Worm (Caenorhabditis elegans) whole organism, midembryonic: Measurements from ENCODE around the gene Y32G9A.2.
A peak's percentile ranks its signal among the peaks of the same experiment; 100 is the strongest.

ENCODE experiments used
- T22C8.4 ChIP-seq: fragments of 200-800 bp; sonication (Bioruptor generic); IDR thresholded peaks from 2 replicates; pipeline ENCODE4 v1.3.6; 2022; ENCODE audit warnings: missing genetic modification characterization, missing compliant biosample characterization
- cog-1 ChIP-seq: sonication (generic microtip); optimal IDR thresholded peaks from 2 replicates; lab custom pipeline; 2016; ENCODE audit warnings: missing genetic modification characterization, missing compliant biosample characterization
- flt-1 ChIP-seq: fragments of 200-800 bp; sonication (Bioruptor generic); IDR thresholded peaks from 2 replicates; pipeline ENCODE4 v1.3.6; 2022; ENCODE audit warnings: missing genetic modification characterization, missing compliant biosample characterization
- klf-2 ChIP-seq: fragments of 200-800 bp; sonication (Bioruptor generic); conservative IDR thresholded peaks from 2 replicates; pipeline ENCODE4 v1.3.6; 2022; ENCODE audit warnings: missing genetic modification reagents, missing genetic modification characterization, missing compliant biosample characterization
- med-1 ChIP-seq: sonication (generic microtip); optimal IDR thresholded peaks from 2 replicates; lab custom pipeline; 2017; ENCODE audit warnings: missing genetic modification characterization, mild to moderate bottlenecking, missing compliant biosample characterization, antibody characterized with exemption, missing genetic modification reagents; ENCODE audit not compliant: insufficient read depth
- ref-1 ChIP-seq: fragments of 200-800 bp; sonication (Bioruptor generic); conservative IDR thresholded peaks from 2 replicates; pipeline ENCODE4 v1.3.6; 2022; ENCODE audit warnings: missing genetic modification reagents, missing genetic modification characterization, missing compliant biosample characterization
- tab-1 ChIP-seq: fragments of 200-800 bp; sonication (Bioruptor generic); IDR thresholded peaks from 2 replicates; pipeline ENCODE4 v1.3.6; 2022; ENCODE audit warnings: missing genetic modification characterization, missing compliant biosample characterization
- ztf-23 ChIP-seq: fragments of 200-800 bp; sonication (Bioruptor generic); IDR thresholded peaks from 2 replicates; pipeline ENCODE4 v1.3.6; 2022; ENCODE audit warnings: missing genetic modification reagents, missing genetic modification characterization, missing compliant biosample characterization
- ztf-29 ChIP-seq: fragments of 200-800 bp; sonication (Bioruptor generic); IDR thresholded peaks from 2 replicates; pipeline ENCODE4 v1.3.6; 2022; ENCODE audit warnings: missing genetic modification reagents, missing genetic modification characterization, missing compliant biosample characterization

Y32G9A.2 gene

DNA sequence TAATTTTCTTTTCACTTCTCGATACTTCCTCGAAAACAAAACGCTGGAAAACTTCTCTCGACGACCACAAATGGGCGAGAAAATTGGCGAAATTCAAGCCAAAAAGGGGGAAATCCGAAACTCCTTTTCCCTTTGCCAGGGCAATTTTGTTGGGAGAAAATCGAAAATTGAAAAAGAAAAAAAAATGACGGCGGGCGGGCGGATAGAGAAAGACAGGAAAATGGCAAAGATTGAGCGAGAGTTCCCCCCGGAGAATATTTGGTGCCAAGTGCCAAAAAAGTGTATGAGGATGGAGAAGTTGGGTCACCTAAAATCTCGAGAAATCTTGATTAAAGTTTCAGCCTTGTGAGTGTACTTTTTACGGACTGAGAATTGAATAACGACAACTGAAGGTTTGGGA, 30.0 kb upstream of the Y32G9A.2 start:
- TF ChIP-seq klf-2 (GFP tag; lab: Robert Waterston, UW) = no peak
- no peak for TF ChIP-seq ref-1 (GFP tag; lab: Robert Waterston, UW)
- no peak for TF ChIP-seq tab-1
- no peak for TF ChIP-seq T22C8.4 (GFP tag; lab: Robert Waterston, UW)

DNA sequence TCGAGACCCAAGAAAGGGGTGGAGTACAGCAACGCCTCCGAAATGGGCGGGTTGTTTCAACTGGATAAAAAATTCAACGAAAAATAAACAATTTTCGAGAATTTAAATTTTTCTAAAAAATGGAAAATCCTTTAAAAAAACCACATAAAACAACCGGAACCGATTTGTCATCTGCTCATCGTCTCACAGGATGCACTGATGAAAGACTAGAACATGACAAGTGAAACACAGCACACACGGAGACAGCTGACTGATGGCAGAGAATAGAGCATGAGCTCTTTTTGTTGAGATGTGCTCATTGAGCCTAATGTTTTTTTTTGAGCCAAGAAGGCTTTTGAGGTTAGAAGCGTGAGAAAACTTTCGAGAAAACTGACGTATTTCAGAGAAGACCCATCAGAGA, 28.3 kb upstream of the Y32G9A.2 start:
- TF ChIP-seq T22C8.4 (GFP tag; lab: Robert Waterston, UW) (no peak), med-1 (GFP tag; lab: Kevin White, UChicago) (no peak), ztf-29 (GFP tag; lab: Robert Waterston, UW) (no peak), klf-2 (GFP tag; lab: Robert Waterston, UW) (no peak), tab-1 (no peak), cog-1 (tag; lab: Kevin White, UChicago) (no peak), flt-1 (GFP tag; lab: Robert Waterston, UW) (no peak), ztf-23 (GFP tag; lab: Robert Waterston, UW) (no peak), ref-1 (GFP tag; lab: Robert Waterston, UW) (no peak)

DNA sequence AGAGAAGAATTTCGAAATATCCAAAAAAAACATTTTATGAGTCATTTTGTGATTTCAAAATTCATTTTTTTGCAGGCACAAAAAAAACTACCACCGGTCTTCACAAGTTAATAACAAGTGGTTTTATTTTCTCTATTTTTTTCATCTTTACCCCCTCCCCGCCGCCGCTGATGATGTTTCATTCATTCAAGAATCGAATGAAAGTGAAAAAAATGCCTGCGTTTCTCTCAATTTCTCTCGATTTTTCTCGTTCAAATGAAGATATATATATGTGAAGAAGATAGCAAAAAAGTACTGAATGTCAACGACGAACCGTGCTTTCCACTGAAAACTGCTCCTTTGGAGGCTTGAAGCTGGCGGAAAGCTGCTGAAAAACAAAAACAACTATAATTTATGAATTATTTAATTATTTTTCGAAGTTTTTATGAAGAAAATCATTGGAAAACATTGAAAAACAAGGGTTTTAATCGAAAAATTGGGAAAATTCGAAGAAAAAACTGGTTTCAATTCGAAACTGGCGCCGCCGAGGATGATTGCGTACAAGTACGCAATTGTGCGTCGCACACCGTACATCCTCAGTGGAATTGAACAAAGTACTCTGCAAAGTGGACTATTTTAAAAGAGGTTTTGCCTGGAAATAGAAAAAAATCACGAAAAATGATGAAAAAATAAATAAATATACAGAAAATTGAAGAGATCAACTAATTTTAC, 25.6 kb upstream of the Y32G9A.2 start, which contains the start of gene zig-11:
TSS of gene zig-11 (minus strand) at position 373 of the 711 bp plus-strand sequence.
- TF ChIP-seq cog-1 (tag; lab: Kevin White, UChicago) (peak; percentile 13), ztf-29 (GFP tag; lab: Robert Waterston, UW) (no peak)

ce11 chrV:1895483-1895882, 22.8 kb upstream of the Y32G9A.2 start, which contains the start of gene nphp-2:
Gene nphp-2 (plus strand): TSS chrV:1895783.
- no peak for TF ChIP-seq cog-1 (tag; lab: Kevin White, UChicago)
- TF ChIP-seq tab-1 = no peak
- no peak for TF ChIP-seq flt-1 (GFP tag; lab: Robert Waterston, UW)

DNA sequence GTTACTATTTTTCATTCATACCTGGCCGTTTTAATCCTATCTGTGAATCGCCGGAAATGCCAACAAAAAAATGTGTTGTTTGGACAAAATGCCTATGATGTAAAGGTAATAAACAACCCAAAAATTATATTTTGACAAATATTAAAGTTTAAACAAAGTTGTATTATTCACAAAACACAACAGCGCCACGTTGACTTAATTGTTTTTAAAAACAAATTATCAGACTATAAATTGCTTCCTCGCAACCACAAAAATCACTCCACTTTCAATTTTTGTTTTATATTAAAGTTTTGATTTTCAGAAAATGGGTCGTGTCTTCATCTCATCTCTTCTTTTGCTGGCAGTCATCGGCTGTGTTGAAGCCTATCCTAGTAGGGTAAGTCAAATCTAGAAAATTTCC, 11.0 kb upstream of the Y32G9A.2 start, which contains the start of gene Y32G9A.5:
TSS of gene Y32G9A.5 (plus strand) at position 301 of the 400 bp plus-strand sequence.
- no peak for TF ChIP-seq T22C8.4 (GFP tag; lab: Robert Waterston, UW)
- no peak for TF ChIP-seq ztf-29 (GFP tag; lab: Robert Waterston, UW)
- no peak for TF ChIP-seq cog-1 (tag; lab: Kevin White, UChicago)
- no peak for TF ChIP-seq klf-2 (GFP tag; lab: Robert Waterston, UW)
- TF ChIP-seq ztf-23 (GFP tag; lab: Robert Waterston, UW) = no peak
- TF ChIP-seq flt-1 (GFP tag; lab: Robert Waterston, UW) = no peak
- TF ChIP-seq med-1 (GFP tag; lab: Kevin White, UChicago) = no peak
- no peak for TF ChIP-seq tab-1
- no peak for TF ChIP-seq ref-1 (GFP tag; lab: Robert Waterston, UW)

- TF ChIP-seq med-1 (GFP tag; lab: Kevin White, UChicago) = no peak
- no peak for TF ChIP-seq ref-1 (GFP tag; lab: Robert Waterston, UW)
- no peak for TF ChIP-seq ztf-23 (GFP tag; lab: Robert Waterston, UW)
- TF ChIP-seq ztf-29 (GFP tag; lab: Robert Waterston, UW) = no peak
These were observed 9.8 kb upstream of the Y32G9A.2 start, which contains the start of gene srp-3 for ce11 chrV:1908542-1908941. Gene srp-3 (plus strand): TSS chrV:1908842.

DNA sequence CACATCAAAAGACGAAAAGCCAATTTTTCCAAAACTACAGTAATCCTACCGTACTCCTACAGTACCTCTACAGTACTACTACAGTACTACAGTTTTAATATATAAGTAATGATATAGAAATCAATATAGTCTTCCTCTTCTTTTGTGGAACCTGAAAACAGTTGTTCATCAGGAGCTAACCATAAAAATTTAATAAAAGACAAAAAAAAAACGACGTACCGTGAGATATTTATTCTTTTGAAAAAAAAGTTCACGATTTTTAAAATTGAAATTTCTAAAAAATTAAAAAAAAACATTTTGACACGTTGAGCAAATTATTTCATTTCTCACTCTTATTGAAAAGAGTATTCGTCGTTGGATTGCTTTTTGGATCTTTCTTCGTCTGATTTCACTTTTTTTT, 7.2 kb upstream of the Y32G9A.2 start, which contains the start of gene Y32G9A.3:
TSS of gene Y32G9A.3 (plus strand) at position 301 of the 400 bp plus-strand sequence.
- TF ChIP-seq cog-1 (tag; lab: Kevin White, UChicago) (no peak), ztf-29 (GFP tag; lab: Robert Waterston, UW) (no peak), flt-1 (GFP tag; lab: Robert Waterston, UW) (no peak)

ce11 chrV:1920105-1920504, 1.8 kb downstream of the Y32G9A.2 start, which contains the start of gene Y32G9A.12:
Gene Y32G9A.12 (minus strand): TSS chrV:1920205.
- TF ChIP-seq flt-1 (GFP tag; lab: Robert Waterston, UW) (no peak), cog-1 (tag; lab: Kevin White, UChicago) (no peak), ztf-23 (GFP tag; lab: Robert Waterston, UW) (no peak), T22C8.4 (GFP tag; lab: Robert Waterston, UW) (no peak), ref-1 (GFP tag; lab: Robert Waterston, UW) (no peak), med-1 (GFP tag; lab: Kevin White, UChicago) (no peak)

DNA sequence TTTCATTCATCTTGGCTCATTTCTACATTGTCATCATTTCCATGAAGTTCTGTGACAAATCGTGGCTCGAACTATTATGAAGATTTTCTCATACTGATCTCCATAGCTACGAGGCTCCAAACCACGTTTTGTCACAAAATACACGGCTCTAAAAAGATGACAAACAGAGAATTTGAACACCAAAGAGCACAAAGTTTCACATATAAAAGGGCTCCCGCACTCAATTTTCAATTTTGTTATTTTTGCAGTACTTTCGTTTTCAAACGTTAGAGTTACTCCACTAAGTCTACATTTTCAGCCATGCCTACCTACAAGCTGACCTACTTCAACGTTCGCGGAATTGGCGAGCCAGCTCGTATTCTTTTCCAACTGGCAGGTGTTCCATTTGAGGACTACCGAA, 3.0 kb downstream of the Y32G9A.2 start, which contains the start of gene gst-37:
TSS of gene gst-37 (plus strand) at position 301 of the 400 bp plus-strand sequence.
- TF ChIP-seq tab-1 (no peak), klf-2 (GFP tag; lab: Robert Waterston, UW) (no peak), T22C8.4 (GFP tag; lab: Robert Waterston, UW) (no peak), ref-1 (GFP tag; lab: Robert Waterston, UW) (no peak), flt-1 (GFP tag; lab: Robert Waterston, UW) (no peak), cog-1 (tag; lab: Kevin White, UChicago) (no peak), med-1 (GFP tag; lab: Kevin White, UChicago) (no peak), ztf-23 (GFP tag; lab: Robert Waterston, UW) (no peak), ztf-29 (GFP tag; lab: Robert Waterston, UW) (no peak)

- no peak for TF ChIP-seq ztf-29 (GFP tag; lab: Robert Waterston, UW)
- TF ChIP-seq ztf-23 (GFP tag; lab: Robert Waterston, UW) = no peak
- TF ChIP-seq tab-1 = no peak
- TF ChIP-seq T22C8.4 (GFP tag; lab: Robert Waterston, UW) = no peak
- no peak for TF ChIP-seq med-1 (GFP tag; lab: Kevin White, UChicago)
- no peak for TF ChIP-seq cog-1 (tag; lab: Kevin White, UChicago)
- no peak for TF ChIP-seq klf-2 (GFP tag; lab: Robert Waterston, UW)
- TF ChIP-seq flt-1 (GFP tag; lab: Robert Waterston, UW) = no peak
- no peak for TF ChIP-seq ref-1 (GFP tag; lab: Robert Waterston, UW)
These were observed 7.2 kb downstream of the Y32G9A.2 start, which contains the start of gene T06A1.1 for ce11 chrV:1925487-1925886. Gene T06A1.1 (minus strand): TSS chrV:1925587.
